Fruit fly (Drosophila melanogaster): ENCODE data around the gene CG43182.

CG43182 gene

dm6 chrX:334624-335292, 18.1 kb upstream of the CG43182 start (continued):
- TF ChIP-seq nmo (GFP tag; optimal IDR thresholded peaks at IDR 0.05): peak; percentile 37
- TF ChIP-seq lab (GFP tag; optimal IDR thresholded peaks at IDR 0.05): peak; percentile 50
- peak; percentile 53 for TF ChIP-seq Oli (tag; optimal IDR thresholded peaks at IDR 0.05)
- TF ChIP-seq CG8478 (optimal IDR thresholded peaks at IDR 0.05): no peak
- no peak for TF ChIP-seq CG4617 (GFP tag; optimal IDR thresholded peaks at IDR 0.05; ENCODE audit: borderline replicate concordance)
- TF ChIP-seq CG16815 (GFP tag; optimal IDR thresholded peaks at IDR 0.05): no peak
- TF ChIP-seq CG14860 (GFP tag; IDR thresholded peaks at IDR 0.05; ENCODE audit: partially characterized antibody): peak; percentile 59; the same call in 2 of the 3 replicates
- TF ChIP-seq ranshi (GFP tag; IDR thresholded peaks at IDR 0.05): no peak
- no peak for TF ChIP-seq CG11696 (GFP tag; IDR thresholded peaks at IDR 0.05)
- TF ChIP-seq CG10979 (tag; optimal IDR thresholded peaks at IDR 0.05): no peak
- peak; percentile 43 for TF ChIP-seq CG30403 (GFP tag; optimal IDR thresholded peaks at IDR 0.05)
- TF ChIP-seq HLH4C (GFP tag; IDR thresholded peaks at IDR 0.05; ENCODE audit: partially characterized antibody): peak; percentile 75
- peak; percentile 26 for TF ChIP-seq Sox100B (GFP tag; optimal IDR thresholded peaks at IDR 0.05)
- TF ChIP-seq CG12155 (GFP tag; optimal IDR thresholded peaks at IDR 0.05): peak; percentile 2
- peak; percentile 45 for TF ChIP-seq CG17359 (tag; optimal IDR thresholded peaks at IDR 0.05)
- TF ChIP-seq CHES-1-like (GFP tag; optimal IDR thresholded peaks at IDR 0.05): no peak
- TF ChIP-seq CG13424 (tag; optimal IDR thresholded peaks at IDR 0.05): peak; percentile 40
- peak; percentile 3 for TF ChIP-seq bcd (GFP tag; optimal IDR thresholded peaks at IDR 0.05)
- TF ChIP-seq CG18011 (GFP tag; optimal IDR thresholded peaks at IDR 0.05): no peak
- no peak for TF ChIP-seq dan (GFP tag; IDR thresholded peaks at IDR 0.05)
- no peak for TF ChIP-seq CG1233 (GFP tag; optimal IDR thresholded peaks at IDR 0.05)
- TF ChIP-seq luna (GFP tag; optimal IDR thresholded peaks at IDR 0.05): no peak
- TF ChIP-seq CG17385 (GFP tag; optimal IDR thresholded peaks at IDR 0.05): peak; percentile 28
- TF ChIP-seq nerfin-2 (GFP tag; IDR thresholded peaks at IDR 0.05; ENCODE audit: partially characterized antibody): peak; percentile 46
- peak; percentile 64 for TF ChIP-seq CG11504 (tag; optimal IDR thresholded peaks at IDR 0.05)
- TF ChIP-seq dmrt99B (tag; optimal IDR thresholded peaks at IDR 0.05): peak; percentile 64

dm6 chrX:336659-337266, 16.1 kb upstream of the CG43182 start:
- no peak for TF ChIP-seq CG31388 (GFP tag; optimal IDR thresholded peaks at IDR 0.05)
- TF ChIP-seq Dad (GFP tag; optimal IDR thresholded peaks at IDR 0.05): no peak
- no peak for TF ChIP-seq gcm2 (GFP tag; optimal IDR thresholded peaks at IDR 0.05)
- no peak for TF ChIP-seq yki (optimal IDR thresholded peaks at IDR 0.05)
- TF ChIP-seq CG13424 (tag; optimal IDR thresholded peaks at IDR 0.05): no peak
- no peak for TF ChIP-seq CG10274 (GFP tag; optimal IDR thresholded peaks at IDR 0.05)
- TF ChIP-seq Taf1 (GFP tag; IDR thresholded peaks at IDR 0.05): no peak
- TF ChIP-seq chinmo (GFP tag; IDR thresholded peaks at IDR 0.05; ENCODE audit: partially characterized antibody): no peak
- no peak for TF ChIP-seq az2 (GFP tag; optimal IDR thresholded peaks at IDR 0.05)
- no peak for TF ChIP-seq tll (GFP tag; optimal IDR thresholded peaks at IDR 0.05)
- no peak for TF ChIP-seq CG11085 (GFP tag; IDR thresholded peaks at IDR 0.05)
- no peak for TF ChIP-seq CG17186 (GFP tag; optimal IDR thresholded peaks at IDR 0.05)
- no peak for TF ChIP-seq Blimp-1 (GFP tag; optimal IDR thresholded peaks at IDR 0.05)
- TF ChIP-seq Elba2 (GFP tag; optimal IDR thresholded peaks at IDR 0.05): no peak
- no peak for TF ChIP-seq CG33557 (GFP tag; optimal IDR thresholded peaks at IDR 0.05)
- no peak for TF ChIP-seq luna (GFP tag; optimal IDR thresholded peaks at IDR 0.05)
- TF ChIP-seq CG1602 (GFP tag; optimal IDR thresholded peaks at IDR 0.05): no peak
- no peak for TF ChIP-seq D (optimal IDR thresholded peaks at IDR 0.05)
- no peak for TF ChIP-seq D (GFP tag; optimal IDR thresholded peaks at IDR 0.05)
- no peak for TF ChIP-seq CG4820 (GFP tag; optimal IDR thresholded peaks at IDR 0.05)
- TF ChIP-seq da (GFP tag; optimal IDR thresholded peaks at IDR 0.05): no peak
- TF ChIP-seq nmo (GFP tag; optimal IDR thresholded peaks at IDR 0.05): peak; percentile 2
- TF ChIP-seq slp2 (GFP tag; optimal IDR thresholded peaks at IDR 0.05): no peak
- TF ChIP-seq Mes4 (GFP tag; optimal IDR thresholded peaks at IDR 0.05): no peak
- TF ChIP-seq emc (GFP tag; optimal IDR thresholded peaks at IDR 0.05): no peak
- peak; percentile 13 for TF ChIP-seq Hmr (GFP tag; optimal IDR thresholded peaks at IDR 0.05)
